Worm (Caenorhabditis elegans): Measurements from ENCODE around the gene F13E9.5.

The F13E9.5 gene

DNA sequence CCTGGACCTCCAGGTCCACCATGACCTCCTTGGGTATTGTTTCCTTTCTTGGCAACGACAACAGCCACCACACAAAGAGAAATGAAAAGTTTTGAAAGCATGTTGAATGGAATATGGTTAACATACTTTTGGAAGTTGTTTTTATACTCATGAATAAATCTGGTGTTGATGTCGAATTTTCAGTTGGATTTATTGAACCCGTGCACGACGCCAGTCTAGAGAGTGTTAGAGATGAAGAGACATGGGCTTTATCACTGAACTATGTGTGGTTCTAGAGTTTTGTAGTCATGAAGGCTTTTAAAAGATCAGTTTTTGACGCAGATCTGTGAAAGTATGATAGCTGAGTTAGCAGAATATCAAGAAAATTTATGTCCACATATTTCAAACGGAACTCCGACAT lies 10.1 kb upstream of the F13E9.5 start, which contains the start of gene srlf-14:
Gene srlf-14 (minus strand): TSS at position 101 of the 400 bp plus-strand sequence.
- no peak for TF ChIP-seq lin-13 (GFP tag; optimal IDR thresholded peaks at IDR 0.05)
- no peak for TF ChIP-seq ceh-16 (tag; optimal IDR thresholded peaks at IDR 0.05)
- TF ChIP-seq elt-1 (tag; optimal IDR thresholded peaks at IDR 0.05) = no peak
- no peak for TF ChIP-seq C34F6.9 (tag; optimal IDR thresholded peaks at IDR 0.05)
- TF ChIP-seq ceh-82 (tag; optimal IDR thresholded peaks at IDR 0.05) = no peak
- TF ChIP-seq zag-1 (tag; optimal IDR thresholded peaks at IDR 0.05) = no peak
- no peak for TF ChIP-seq nhr-23 (tag; optimal IDR thresholded peaks at IDR 0.05)
- TF ChIP-seq unc-55 (GFP tag; optimal IDR thresholded peaks at IDR 0.05) = no peak
- no peak for TF ChIP-seq sma-9 (GFP tag; optimal IDR thresholded peaks at IDR 0.05)
- TF ChIP-seq sma-9 (tag; optimal IDR thresholded peaks at IDR 0.05) = no peak
- no peak for TF ChIP-seq elt-3 (tag; optimal IDR thresholded peaks at IDR 0.05)
- TF ChIP-seq nhr-237 (tag; optimal IDR thresholded peaks at IDR 0.05) = no peak
- no peak for TF ChIP-seq ama-1 (optimal IDR thresholded peaks at IDR 0.05)
- TF ChIP-seq nhr-25 (tag; optimal IDR thresholded peaks at IDR 0.05) = no peak
- no peak for TF ChIP-seq nhr-6 (tag; optimal IDR thresholded peaks at IDR 0.05)
- TF ChIP-seq sma-3 (GFP tag; optimal IDR thresholded peaks at IDR 0.05) = no peak
- no peak for TF ChIP-seq unc-39 (tag; optimal IDR thresholded peaks at IDR 0.05)
- TF ChIP-seq gmeb-1 (tag; optimal IDR thresholded peaks at IDR 0.05) = no peak
- TF ChIP-seq lin-11 (tag; optimal IDR thresholded peaks at IDR 0.05) = no peak

DNA sequence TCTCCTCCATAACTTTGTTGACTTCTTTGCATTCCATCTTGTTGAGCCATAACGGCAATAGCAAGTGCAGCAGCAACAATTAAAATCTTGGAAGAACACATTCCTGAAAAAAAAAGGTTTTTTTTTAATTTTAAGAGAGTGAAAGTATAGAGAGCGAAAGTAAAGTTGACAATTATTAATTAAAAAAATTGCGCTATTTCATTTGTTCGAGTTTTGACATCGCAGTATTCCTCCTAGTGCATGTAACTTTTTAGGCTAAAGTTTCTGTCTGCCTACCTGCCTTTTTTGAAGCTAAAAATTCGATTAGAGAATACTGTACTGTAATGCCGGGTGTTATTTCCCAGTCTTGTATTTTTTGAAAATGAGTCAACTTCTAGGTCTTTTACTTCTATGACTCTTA lies 7.8 kb upstream of the F13E9.5 start, which contains the start of gene srlf-12:
Gene srlf-12 (minus strand): TSS at position 101 of the 400 bp plus-strand sequence.
- TF ChIP-seq Y55F3AM.14 (GFP tag; optimal IDR thresholded peaks at IDR 0.05) (no peak), dmd-4 (tag; optimal IDR thresholded peaks at IDR 0.05) (no peak), ZK546.5 (tag; optimal IDR thresholded peaks at IDR 0.05) (no peak), ceh-82 (tag; optimal IDR thresholded peaks at IDR 0.05) (no peak), elt-1 (tag; optimal IDR thresholded peaks at IDR 0.05) (no peak), nhr-23 (tag; optimal IDR thresholded peaks at IDR 0.05) (no peak), nhr-129 (tag; optimal IDR thresholded peaks at IDR 0.05) (no peak), unc-62 (GFP tag; optimal IDR thresholded peaks at IDR 0.05) (no peak), ama-1 (optimal IDR thresholded peaks at IDR 0.05) (no peak), zag-1 (tag; optimal IDR thresholded peaks at IDR 0.05) (no peak), unc-39 (tag; optimal IDR thresholded peaks at IDR 0.05) (no peak), nhr-11 (tag; optimal IDR thresholded peaks at IDR 0.05) (no peak), lin-11 (tag; optimal IDR thresholded peaks at IDR 0.05) (no peak), nhr-10 (tag; optimal IDR thresholded peaks at IDR 0.05) (no peak), mab-5 (tag; optimal IDR thresholded peaks at IDR 0.05) (no peak), unc-55 (GFP tag; optimal IDR thresholded peaks at IDR 0.05) (no peak), sma-9 (GFP tag; optimal IDR thresholded peaks at IDR 0.05) (no peak), sma-9 (tag; optimal IDR thresholded peaks at IDR 0.05) (no peak)

DNA sequence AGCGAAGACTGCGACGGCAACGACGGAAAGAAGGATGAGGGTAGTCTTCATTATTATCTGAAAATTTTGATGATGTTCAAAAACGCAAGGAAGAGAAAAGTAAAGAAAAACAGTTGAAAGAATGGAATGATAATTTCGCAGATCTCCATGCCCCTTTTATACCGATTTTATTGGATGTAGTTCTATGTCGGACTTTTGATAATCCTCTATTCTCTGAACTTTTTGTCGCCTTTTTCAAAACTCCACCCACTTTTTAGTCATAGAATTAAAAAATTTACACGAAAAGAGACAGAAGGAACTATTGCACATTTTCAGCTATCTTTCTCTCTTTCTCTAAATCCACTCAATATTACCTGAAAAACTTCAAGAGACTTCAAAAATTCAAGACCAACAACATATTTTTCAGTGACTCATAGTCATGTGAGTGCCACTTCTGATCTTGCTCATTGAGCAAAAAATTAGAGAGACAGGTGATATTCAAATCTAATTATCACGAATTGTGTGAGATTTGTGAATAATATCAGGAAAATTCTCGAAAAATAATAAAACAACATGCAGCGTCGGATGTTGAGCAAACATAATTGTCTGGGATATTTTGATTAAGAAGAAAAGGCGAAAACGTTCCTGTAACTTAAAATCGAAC lies 5.8 kb upstream of the F13E9.5 start, which contains the start of gene F13E9.15:
Gene F13E9.15 (minus strand): TSS at position 51 of the 643 bp plus-strand sequence.
- TF ChIP-seq zag-1 (tag; optimal IDR thresholded peaks at IDR 0.05) = no peak
- no peak for TF ChIP-seq elt-3 (tag; optimal IDR thresholded peaks at IDR 0.05)
- no peak for TF ChIP-seq nhr-129 (tag; optimal IDR thresholded peaks at IDR 0.05)
- no peak for TF ChIP-seq sma-3 (GFP tag; optimal IDR thresholded peaks at IDR 0.05)
- no peak for TF ChIP-seq gmeb-1 (tag; optimal IDR thresholded peaks at IDR 0.05)
- no peak for TF ChIP-seq ztf-11 (tag; optimal IDR thresholded peaks at IDR 0.05)

DNA sequence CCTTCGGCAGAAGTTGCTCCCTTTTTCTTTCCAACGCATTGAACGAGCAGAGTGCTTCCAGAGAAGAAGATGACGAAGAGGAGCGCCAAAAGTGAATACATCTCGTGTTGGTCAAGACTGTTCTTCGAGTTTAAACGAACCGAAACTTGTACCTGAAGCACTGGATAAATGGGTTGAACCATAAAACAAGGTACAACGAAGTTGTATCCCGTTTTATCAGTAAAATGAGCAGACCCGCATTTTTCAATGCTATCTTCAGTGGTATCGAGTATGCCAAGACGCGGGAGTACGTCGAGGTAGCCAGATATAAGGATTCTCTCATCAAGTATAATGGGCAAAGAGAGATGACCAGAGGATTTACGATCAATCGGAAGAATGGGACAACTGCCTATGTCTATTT lies 3.1 kb upstream of the F13E9.5 start, which contains the start of gene F13E9.16:
Gene F13E9.16 (minus strand): TSS at position 101 of the 400 bp plus-strand sequence.
- TF ChIP-seq mbf-1 (tag; optimal IDR thresholded peaks at IDR 0.05) = no peak
- no peak for TF ChIP-seq fos-1 (tag; optimal IDR thresholded peaks at IDR 0.05)
- no peak for TF ChIP-seq ceh-16 (tag; optimal IDR thresholded peaks at IDR 0.05)
- TF ChIP-seq alr-1 (tag; optimal IDR thresholded peaks at IDR 0.05) = no peak

DNA sequence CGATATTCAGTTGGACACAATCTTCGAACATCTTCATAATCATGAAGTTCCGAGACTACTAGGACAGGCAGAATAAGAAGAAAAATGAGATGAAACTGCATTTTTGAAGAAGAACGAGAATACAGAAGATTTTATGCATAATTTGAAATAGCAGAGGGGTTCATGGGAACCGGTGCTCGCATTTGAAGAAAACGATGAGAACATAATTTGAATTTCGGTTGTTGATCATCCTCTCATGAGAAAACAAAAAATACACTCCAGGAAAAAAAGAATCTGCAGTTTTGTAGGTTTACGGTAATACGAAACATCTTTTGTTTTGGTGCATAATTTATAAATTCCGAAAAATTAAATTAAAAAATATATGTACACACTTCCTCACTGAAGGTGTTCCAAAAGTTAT lies 1.8 kb upstream of the F13E9.5 start, which contains the start of gene srlf-11:
Gene srlf-11 (minus strand): TSS at position 101 of the 400 bp plus-strand sequence.
- TF ChIP-seq R02D3.7 (tag; optimal IDR thresholded peaks at IDR 0.05) (no peak), ceh-82 (tag; optimal IDR thresholded peaks at IDR 0.05) (no peak), nhr-21 (tag; optimal IDR thresholded peaks at IDR 0.05) (no peak), ztf-1 (GFP tag; conservative IDR thresholded peaks at IDR 0.05) (no peak), unc-62 (GFP tag; optimal IDR thresholded peaks at IDR 0.05) (no peak), elt-1 (tag; optimal IDR thresholded peaks at IDR 0.05) (no peak), mbf-1 (tag; optimal IDR thresholded peaks at IDR 0.05) (no peak), nhr-25 (tag; optimal IDR thresholded peaks at IDR 0.05) (no peak), unc-39 (tag; optimal IDR thresholded peaks at IDR 0.05) (no peak), nhr-11 (tag; optimal IDR thresholded peaks at IDR 0.05) (no peak), mab-5 (tag; optimal IDR thresholded peaks at IDR 0.05) (no peak), nhr-23 (tag; optimal IDR thresholded peaks at IDR 0.05) (no peak), crh-2 (tag; optimal IDR thresholded peaks at IDR 0.05) (no peak)
